Fruit fly (Drosophila melanogaster) whole organism, pupa: ENCODE data around the gene CG42795.

ENCODE experiments used
- CG10348 ChIP-seq: fragments of 200-800 bp; sonication (Bioruptor generic); IDR thresholded peaks from 2 replicates; pipeline ENCODE4 v1.3.6; 2022; ENCODE audit warnings: missing biosample characterization, missing genetic modification characterization
- CG12605 ChIP-seq: fragments of 200-800 bp; sonication (Bioruptor generic); IDR thresholded peaks from 2 replicates; pipeline ENCODE4 v1.3.6; 2022; ENCODE audit warnings: missing biosample characterization, missing genetic modification characterization
- CG13204 ChIP-seq: fragments of 200-800 bp; sonication (Bioruptor generic); optimal IDR thresholded peaks from 2 replicates; lab custom pipeline; 2018; ENCODE audit warnings: missing biosample characterization, mild to moderate bottlenecking, missing genetic modification characterization, moderate library complexity
- CG14655 ChIP-seq: fragments of 200-800 bp; sonication (Bioruptor generic); optimal IDR thresholded peaks from 3 replicates; lab custom pipeline; 2017; ENCODE audit warnings: mild to moderate bottlenecking, missing biosample characterization, missing genetic modification reagents, missing genetic modification characterization
- CG15710 ChIP-seq: fragments of 200-800 bp; sonication (Bioruptor generic); optimal IDR thresholded peaks from 2 replicates; lab custom pipeline; 2018; ENCODE audit warnings: missing biosample characterization, mild to moderate bottlenecking, missing genetic modification characterization, moderate library complexity
- CG17806 ChIP-seq: fragments of 200-800 bp; sonication (Bioruptor generic); optimal IDR thresholded peaks from 2 replicates; lab custom pipeline; 2018; ENCODE audit warnings: missing biosample characterization, mild to moderate bottlenecking, missing genetic modification characterization, moderate library complexity
- CG32121 ChIP-seq: fragments of 200-800 bp; sonication (Bioruptor generic); IDR thresholded peaks from 2 replicates; pipeline ENCODE4 v1.3.6; 2022; ENCODE audit warnings: missing biosample characterization, missing genetic modification characterization
- CG34367 ChIP-seq: fragments of 200-800 bp; sonication (Bioruptor generic); optimal IDR thresholded peaks from 2 replicates; lab custom pipeline; 2018; ENCODE audit warnings: missing biosample characterization, mild to moderate bottlenecking, missing genetic modification characterization
- CG4496 ChIP-seq: fragments of 200-800 bp; sonication (Bioruptor generic); IDR thresholded peaks from 3 replicates; pipeline ENCODE4 v1.3.6; 2022; ENCODE audit warnings: missing biosample characterization, missing genetic modification characterization
- CG8159 ChIP-seq: fragments of 200-800 bp; sonication (Bioruptor generic); optimal IDR thresholded peaks from 3 replicates; lab custom pipeline; 2018; ENCODE audit warnings: missing biosample characterization, mild to moderate bottlenecking, missing genetic modification characterization, moderate library complexity
- CG8301 ChIP-seq: fragments of 200-800 bp; sonication (Bioruptor generic); optimal IDR thresholded peaks from 2 replicates; lab custom pipeline; 2018; ENCODE audit warnings: missing biosample characterization, mild to moderate bottlenecking, missing genetic modification characterization
- CG9948 ChIP-seq: fragments of 200-800 bp; sonication (Bioruptor generic); optimal IDR thresholded peaks from 2 replicates; lab custom pipeline; 2018; ENCODE audit warnings: missing biosample characterization, mild to moderate bottlenecking, missing genetic modification characterization, moderate library complexity
- D1 ChIP-seq: fragments of 200-800 bp; sonication (Bioruptor generic); optimal IDR thresholded peaks from 2 replicates; lab custom pipeline; 2018; ENCODE audit warnings: missing biosample characterization, mild to moderate bottlenecking, missing genetic modification characterization, moderate library complexity
- EcR ChIP-seq: fragments of 200-800 bp; sonication (Bioruptor generic); optimal IDR thresholded peaks from 3 replicates; lab custom pipeline; 2019; ENCODE audit warnings: missing biosample characterization, missing genetic modification characterization, mild to moderate bottlenecking, moderate library complexity, missing genetic modification reagents
- Ets98B ChIP-seq: fragments of 200-800 bp; sonication (Bioruptor generic); IDR thresholded peaks from 2 replicates; pipeline ENCODE4 v1.3.6; 2022; ENCODE audit warnings: missing biosample characterization, missing genetic modification characterization
- Pif1A ChIP-seq: fragments of 200-800 bp; sonication (Bioruptor generic); optimal IDR thresholded peaks from 3 replicates; lab custom pipeline; 2016; ENCODE audit warnings: missing biosample characterization, missing genetic modification characterization
- Pif1B ChIP-seq: fragments of 200-800 bp; sonication (Bioruptor generic); optimal IDR thresholded peaks from 3 replicates; lab custom pipeline; 2016; ENCODE audit warnings: missing biosample characterization, missing genetic modification characterization
- Snoo ChIP-seq: fragments of 200-800 bp; sonication (Bioruptor generic); optimal IDR thresholded peaks from 3 replicates; lab custom pipeline; 2017; ENCODE audit warnings: missing biosample characterization, mild to moderate bottlenecking, missing genetic modification characterization, inconsistent platforms
- fd96Ca ChIP-seq: fragments of 200-800 bp; sonication (Bioruptor generic); IDR thresholded peaks from 3 replicates; pipeline ENCODE4 v1.3.6; 2022; ENCODE audit warnings: missing biosample characterization, missing genetic modification characterization
- gl ChIP-seq: fragments of 200-800 bp; sonication (Bioruptor generic); optimal IDR thresholded peaks from 2 replicates; lab custom pipeline; 2018; ENCODE audit warnings: missing biosample characterization, mild to moderate bottlenecking, missing genetic modification characterization
- rn ChIP-seq: fragments of 200-800 bp; sonication (Bioruptor generic); IDR thresholded peaks from 2 replicates; pipeline ENCODE4 v1.3.6; 2022; ENCODE audit warnings: missing biosample characterization, missing genetic modification characterization

CG42795 gene

dm6 chr3R:10225390-10225789 is at the start of gene CG42795:
CG42795 (plus strand) TSS chr3R:10225690.
- TF ChIP-seq CG8301 (no peak), Pif1B (GFP tag; lab: Kevin White, UChicago) (no peak), Pif1A (GFP tag; lab: Kevin White, UChicago) (no peak), CG12605 (GFP tag; lab: Robert Waterston, UW) (no peak), Snoo (tag; lab: Kevin White, UChicago) (no peak), CG4496 (GFP tag; lab: Robert Waterston, UW) (no peak), CG14655 (GFP tag; lab: Kevin White, UChicago) (no peak), CG15710 (tag; lab: Kevin White, UChicago) (no peak), rn (GFP tag; lab: Robert Waterston, UW) (no peak), CG9948 (tag; lab: Kevin White, UChicago) (no peak), CG17806 (tag; lab: Kevin White, UChicago) (no peak), D1 (tag; lab: Kevin White, UChicago) (no peak), CG10348 (GFP tag; lab: Robert Waterston, UW) (no peak), gl (tag; lab: Kevin White, UChicago) (no peak), CG8159 (no peak), CG34367 (no peak), fd96Ca (no peak), EcR (GFP tag; lab: Kevin White, UChicago) (no peak), Ets98B (GFP tag; lab: Robert Waterston, UW) (no peak), CG13204 (GFP tag; lab: Kevin White, UChicago) (no peak)

dm6 chr3R:10176927-10177511 is 48.5 kb upstream of the CG42795 start:
- TF ChIP-seq CG10348 (GFP tag; lab: Robert Waterston, UW): no peak
- TF ChIP-seq CG8159: peak; percentile 79
- TF ChIP-seq EcR (GFP tag; lab: Kevin White, UChicago): no peak
- peak; percentile 32 for TF ChIP-seq Pif1A (GFP tag; lab: Kevin White, UChicago)
- TF ChIP-seq Snoo (tag; lab: Kevin White, UChicago): no peak
- TF ChIP-seq CG9948 (tag; lab: Kevin White, UChicago): peak; percentile 46
- peak; percentile 44 for TF ChIP-seq CG34367
- no peak for TF ChIP-seq rn (GFP tag; lab: Robert Waterston, UW)
- TF ChIP-seq CG14655 (GFP tag; lab: Kevin White, UChicago): peak; percentile 53
- no peak for TF ChIP-seq CG4496 (GFP tag; lab: Robert Waterston, UW)
- TF ChIP-seq CG32121 (GFP tag; lab: Robert Waterston, UW): no peak
- TF ChIP-seq CG15710 (tag; lab: Kevin White, UChicago): peak; percentile 65
- TF ChIP-seq gl (tag; lab: Kevin White, UChicago): no peak
- peak; percentile 46 for TF ChIP-seq CG17806 (tag; lab: Kevin White, UChicago)
- TF ChIP-seq CG13204 (GFP tag; lab: Kevin White, UChicago): peak; percentile 1
- TF ChIP-seq Ets98B (GFP tag; lab: Robert Waterston, UW): no peak
- peak; percentile 8 for TF ChIP-seq CG8301
- TF ChIP-seq fd96Ca: no peak
- no peak for TF ChIP-seq D1 (tag; lab: Kevin White, UChicago)
- TF ChIP-seq CG12605 (GFP tag; lab: Robert Waterston, UW): no peak
- peak; percentile 28 for TF ChIP-seq Pif1B (GFP tag; lab: Kevin White, UChicago)

- TF ChIP-seq CG14655 (GFP tag; lab: Kevin White, UChicago) (no peak), CG17806 (tag; lab: Kevin White, UChicago) (no peak), CG10348 (GFP tag; lab: Robert Waterston, UW) (no peak), D1 (tag; lab: Kevin White, UChicago) (no peak), CG8159 (no peak), CG12605 (GFP tag; lab: Robert Waterston, UW) (no peak), rn (GFP tag; lab: Robert Waterston, UW) (no peak), CG34367 (no peak), CG8301 (no peak), CG13204 (GFP tag; lab: Kevin White, UChicago) (no peak), CG9948 (tag; lab: Kevin White, UChicago) (no peak), gl (tag; lab: Kevin White, UChicago) (no peak), CG4496 (GFP tag; lab: Robert Waterston, UW) (no peak)
- TF ChIP-seq, all 21 proteins: peak for 0
These were observed 39.5 kb upstream of the CG42795 start for dm6 chr3R:10185986-10186385.

dm6 chr3R:10189520-10189919 is 36.0 kb upstream of the CG42795 start, which contains the start of gene CG12814:
CG12814 (minus strand) TSS chr3R:10189603.
- TF ChIP-seq CG8301: no peak
- peak; percentile 71 for TF ChIP-seq D1 (tag; lab: Kevin White, UChicago)
- peak; percentile 52 for TF ChIP-seq CG17806 (tag; lab: Kevin White, UChicago)
- no peak for TF ChIP-seq Pif1A (GFP tag; lab: Kevin White, UChicago)
- TF ChIP-seq CG10348 (GFP tag; lab: Robert Waterston, UW): no peak
- no peak for TF ChIP-seq Pif1B (GFP tag; lab: Kevin White, UChicago)
- peak; percentile 51 for TF ChIP-seq CG34367
- peak; percentile 13; the same call in 1 of the 2 replicates for TF ChIP-seq CG32121 (GFP tag; lab: Robert Waterston, UW)
- TF ChIP-seq Snoo (tag; lab: Kevin White, UChicago): peak; percentile 48
- no peak; the same call in 2 of the 3 replicates for TF ChIP-seq fd96Ca
- TF ChIP-seq Ets98B (GFP tag; lab: Robert Waterston, UW): peak; percentile 79
- peak; percentile 47 for TF ChIP-seq EcR (GFP tag; lab: Kevin White, UChicago)
- TF ChIP-seq CG4496 (GFP tag; lab: Robert Waterston, UW): peak; percentile 69; the same call in 2 of the 3 replicates
- peak; percentile 19 for TF ChIP-seq CG8159
- peak; percentile 86 for TF ChIP-seq gl (tag; lab: Kevin White, UChicago)
- peak; percentile 86 for TF ChIP-seq CG12605 (GFP tag; lab: Robert Waterston, UW)
- TF ChIP-seq CG13204 (GFP tag; lab: Kevin White, UChicago): peak; percentile 60
- TF ChIP-seq CG14655 (GFP tag; lab: Kevin White, UChicago): no peak
- TF ChIP-seq CG15710 (tag; lab: Kevin White, UChicago): peak; percentile 41
- TF ChIP-seq CG9948 (tag; lab: Kevin White, UChicago): peak; percentile 33
- TF ChIP-seq rn (GFP tag; lab: Robert Waterston, UW): peak; percentile 11; the same call in 1 of the 2 replicates
